Fruit fly (Drosophila melanogaster) whole organism, adult: Measurements from ENCODE around the gene Hers.

Experiments used
- CG11617 ChIP-seq: fragments of 200-800 bp; sonication (Bioruptor generic); optimal IDR thresholded peaks from 2 replicates; lab custom pipeline; 2017; ENCODE audit warnings: mild to moderate bottlenecking, missing biosample characterization, missing genetic modification reagents, missing genetic modification characterization
- CG12768 ChIP-seq: fragments of 200-800 bp; sonication (Bioruptor generic); optimal IDR thresholded peaks from 2 replicates; lab custom pipeline; 2017; ENCODE audit warnings: missing biosample characterization, missing genetic modification characterization, mild to moderate bottlenecking, moderate library complexity, missing genetic modification reagents
- CG5204 ChIP-seq: fragments of 200-800 bp; sonication (Bioruptor generic); optimal IDR thresholded peaks from 2 replicates; lab custom pipeline; 2016; ENCODE audit warnings: missing biosample characterization, missing genetic modification characterization
- CG7101 ChIP-seq: fragments of 200-800 bp; sonication (Bioruptor generic); optimal IDR thresholded peaks from 2 replicates; lab custom pipeline; 2018; ENCODE audit warnings: missing biosample characterization, mild to moderate bottlenecking, missing genetic modification characterization, moderate library complexity
- Hr96 ChIP-seq: fragments of 200-800 bp; sonication (Bioruptor generic); optimal IDR thresholded peaks from 2 replicates; lab custom pipeline; 2016; ENCODE audit warnings: missing biosample characterization, missing genetic modification characterization
- Mnt ChIP-seq: fragments of 200-800 bp; sonication (Bioruptor generic); optimal IDR thresholded peaks from 2 replicates; lab custom pipeline; 2016; ENCODE audit warnings: missing biosample characterization, mild to moderate bottlenecking, missing genetic modification characterization
- bab1 ChIP-seq: fragments of 200-800 bp; sonication (Bioruptor generic); optimal IDR thresholded peaks from 3 replicates; lab custom pipeline; 2019; ENCODE audit warnings: missing biosample characterization, mild to moderate bottlenecking, missing genetic modification characterization, moderate library complexity
- cnc ChIP-seq, 2 experiments: fragments of >200 bp; optimal IDR thresholded peaks; 2 replicates each; lab custom pipeline; 2017
- kay ChIP-seq: fragments of 200-800 bp; sonication (Bioruptor generic); peaks from one replicate; lab custom pipeline; 2016; ENCODE audit warnings: missing biosample characterization, missing genetic modification characterization, borderline replicate concordance
- tj ChIP-seq: fragments of 200-800 bp; sonication (Bioruptor generic); optimal IDR thresholded peaks from 3 replicates; lab custom pipeline; 2017; ENCODE audit warnings: missing biosample characterization, mild to moderate bottlenecking, missing genetic modification characterization, moderate library complexity
- toe ChIP-seq: fragments of 200-800 bp; sonication (Bioruptor generic); optimal IDR thresholded peaks from 2 replicates; lab custom pipeline; 2016; ENCODE audit warnings: missing biosample characterization, missing genetic modification characterization

DNA sequence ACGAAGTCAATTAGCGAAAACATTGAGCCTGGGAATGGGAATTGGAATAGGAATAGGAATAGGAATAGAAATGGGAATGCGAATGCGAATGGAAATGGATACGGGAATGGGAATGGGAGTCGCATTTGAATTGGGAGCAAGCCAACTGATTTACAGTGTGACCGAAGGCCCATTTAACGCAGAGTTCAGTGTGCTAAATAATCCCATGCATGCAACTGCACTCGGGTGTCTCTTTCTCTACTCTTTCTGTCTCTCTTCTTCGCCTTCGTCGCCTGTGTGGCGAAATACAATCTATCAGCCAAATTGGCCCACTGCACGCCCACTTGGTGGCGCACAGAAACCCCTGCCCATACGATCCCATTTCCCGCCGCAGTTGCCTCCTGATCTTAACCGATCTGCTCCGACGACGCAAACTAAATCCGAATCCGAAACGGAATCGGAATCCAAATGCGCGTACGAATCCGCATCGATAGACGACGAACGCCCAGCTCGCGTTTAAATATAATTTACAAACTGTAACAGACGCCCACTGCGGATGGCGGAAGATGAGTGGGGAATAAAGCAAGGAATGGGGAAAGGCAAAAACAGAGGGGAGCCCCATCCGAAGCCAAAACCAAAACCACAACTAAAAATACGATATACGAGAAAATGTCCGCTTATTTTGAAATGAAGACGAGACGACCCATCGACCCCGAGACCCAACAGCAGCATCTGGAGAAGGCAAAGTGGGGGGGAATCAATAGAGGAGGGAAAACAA, 21.8 kb upstream of the Hers start:
- no peak for TF ChIP-seq Hr96
- no peak for TF ChIP-seq CG7101 (tag; lab: Kevin White, UChicago)
- no peak for TF ChIP-seq kay
- no peak for TF ChIP-seq tj (GFP tag; lab: Kevin White, UChicago)
- TF ChIP-seq toe = no peak
- no peak for TF ChIP-seq bab1 (GFP tag; lab: Kevin White, UChicago)
- TF ChIP-seq Mnt (GFP tag; lab: Kevin White, UChicago) = no peak
- TF ChIP-seq CG11617 (GFP tag; lab: Kevin White, UChicago) = no peak
- TF ChIP-seq CG12768 (GFP tag; lab: Kevin White, UChicago) = no peak
- TF ChIP-seq CG5204 (GFP tag; lab: Kevin White, UChicago) = no peak
- no peak for TF ChIP-seq cnc (optimal IDR thresholded peaks at IDR 0.05; lab: Kevin White, UChicago)
